Worm (Caenorhabditis elegans) whole organism, L4 larva: ENCODE measurements around the gene C12D8.9.

Experiments
- ama-1 ChIP-seq: fragments of 150-350 bp; optimal IDR thresholded peaks from 2 replicates; lab custom pipeline; 2014; ENCODE audit warnings: inconsistent platforms, mixed read lengths
- ceh-20 ChIP-seq: fragments of 200-800 bp; sonication (Bioruptor generic); IDR thresholded peaks from 2 replicates; pipeline ENCODE4 v1.3.6; 2022; ENCODE audit warnings: missing genetic modification reagents, missing genetic modification characterization, missing compliant biosample characterization
- ces-1 ChIP-seq: fragments of 150-350 bp; sonication (generic microtip); optimal IDR thresholded peaks from 4 replicates; lab custom pipeline; 2014; ENCODE audit warnings: missing biosample characterization, missing genetic modification reagents, missing genetic modification characterization
- fos-1 ChIP-seq: fragments of 150-350 bp; optimal IDR thresholded peaks from 2 replicates; lab custom pipeline; 2014; ENCODE audit warnings: missing biosample characterization, missing genetic modification characterization
- lsy-2 ChIP-seq, 2 experiments: fragments of 150-350 bp in 1 of 2; sonication (generic microtip) in 1 of 2; optimal IDR thresholded peaks; 2 replicates each; lab custom pipeline; 2014 to 2017; ENCODE audit warnings: missing biosample characterization in 2 of 2, missing genetic modification characterization in 2 of 2
- unc-62 ChIP-seq, 3 experiments: fragments of 150-350 bp in 1 of 3; sonication (generic microtip); optimal IDR thresholded peaks in 2 of 3; peaks in 1 of 3; 1 replicate in 1 of 3; 2 replicates in 2 of 3; lab custom pipeline; 2014 to 2017; ENCODE audit warnings: missing biosample characterization in 3 of 3, missing genetic modification characterization in 3 of 3, missing genetic modification reagents in 3 of 3, missing genotype in 1 of 3

DNA sequence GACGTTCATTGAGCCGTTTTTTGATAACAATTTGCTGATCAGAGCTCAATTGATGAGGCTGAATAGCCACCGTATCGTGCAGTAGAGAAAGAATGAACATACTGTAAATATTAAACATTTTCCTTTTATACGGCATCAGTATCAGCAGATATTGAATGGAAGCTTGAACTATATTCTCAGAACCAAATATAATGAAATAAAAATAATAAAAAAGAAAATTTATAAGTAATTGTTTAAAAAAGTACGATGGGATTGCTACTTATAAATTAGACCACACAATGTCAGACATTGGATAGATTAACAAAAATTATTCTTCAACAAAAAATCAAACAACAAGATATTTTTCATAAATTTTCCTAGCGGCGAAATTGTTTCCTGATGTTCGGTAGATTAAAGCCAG lies 36.5 kb downstream of the C12D8.9 start, which contains the start of gene rpc-25:
- TF ChIP-seq ceh-20 = no peak
- no peak for TF ChIP-seq fos-1 (tag; lab: Kevin White, UChicago)
- no peak for TF ChIP-seq ces-1 (GFP tag; lab: Kevin White, UChicago)
- TF ChIP-seq lsy-2 (tag; optimal IDR thresholded peaks at IDR 0.05; lab: Kevin White, UChicago) = no peak
- TF ChIP-seq unc-62 (GFP tag; optimal IDR thresholded peaks at IDR 0.05 in 1 of 2; lab: Kevin White, UChicago) = no peak
- no peak for TF ChIP-seq unc-62 (tag; optimal IDR thresholded peaks at IDR 0.05; lab: Kevin White, UChicago)
- no peak for TF ChIP-seq ama-1 (lab: Kevin White, UChicago)
